Worm (Caenorhabditis elegans): ENCODE measurements around the gene cyp-13A2.

DNA sequence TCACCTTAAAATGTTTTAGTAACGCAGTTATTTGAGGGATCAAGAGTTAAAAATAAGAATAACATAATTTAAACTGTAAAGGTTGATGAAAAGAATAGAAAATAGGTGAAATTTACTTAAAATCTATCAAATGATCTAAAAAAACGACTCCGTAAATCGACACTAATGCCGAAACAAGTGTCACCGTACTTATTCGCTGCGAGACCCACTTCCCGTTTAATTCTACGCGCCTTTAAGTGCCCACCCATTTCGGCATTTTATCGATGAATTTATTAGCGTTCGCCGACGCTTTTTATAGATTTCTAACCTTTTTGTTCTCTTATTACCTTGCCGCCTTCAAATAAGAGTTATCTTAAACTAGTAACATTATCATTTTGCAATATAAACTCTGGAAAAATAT is 41.4 kb downstream of the cyp-13A2 start, which contains the start of the genes Y53C12B.1 and nos-3:
- peak; percentile 69 for TF ChIP-seq nhr-77 (tag; optimal IDR thresholded peaks at IDR 0.05)
- TF ChIP-seq unc-62 (GFP tag; optimal IDR thresholded peaks at IDR 0.05) = no peak
- no peak for TF ChIP-seq aha-1 (tag; optimal IDR thresholded peaks at IDR 0.05)
- no peak for TF ChIP-seq ceh-63 (GFP tag; optimal IDR thresholded peaks at IDR 0.05)
- TF ChIP-seq fos-1 (tag; optimal IDR thresholded peaks at IDR 0.05) = peak; percentile 42
- peak; percentile 62 for TF ChIP-seq nhr-11 (tag; optimal IDR thresholded peaks at IDR 0.05)
- TF ChIP-seq nhr-19 (GFP tag; conservative IDR thresholded peaks at IDR 0.05) = peak; percentile 82
- TF ChIP-seq dsc-1 (tag; optimal IDR thresholded peaks at IDR 0.05) = peak; percentile 57
- no peak for TF ChIP-seq ztf-4 (tag; optimal IDR thresholded peaks at IDR 0.05)
- TF ChIP-seq lsy-2 (tag; optimal IDR thresholded peaks at IDR 0.05) = peak; percentile 99
- peak; percentile 65 for TF ChIP-seq aly-2 (tag; optimal IDR thresholded peaks at IDR 0.05)
- no peak for TF ChIP-seq nhr-76 (tag; optimal IDR thresholded peaks at IDR 0.05)

Data from whole organism, L1 larva.